Worm (Caenorhabditis elegans): Measurements from ENCODE around the gene Y37D8A.8.
A peak's percentile ranks its signal among the peaks of the same experiment; 100 is the strongest.

Gene Y37D8A.8

ce11 chrIII:12892767-12893166 is 28.0 kb downstream of the Y37D8A.8 start:
- TF ChIP-seq ztf-29 (GFP tag; IDR thresholded peaks at IDR 0.05) (no peak), flt-1 (GFP tag; IDR thresholded peaks at IDR 0.05) (no peak), ref-1 (GFP tag; conservative IDR thresholded peaks at IDR 0.05) (no peak), med-1 (GFP tag; optimal IDR thresholded peaks at IDR 0.05; ENCODE audit: insufficient read depth) (no peak), T22C8.4 (GFP tag; IDR thresholded peaks at IDR 0.05) (no peak), klf-2 (GFP tag; conservative IDR thresholded peaks at IDR 0.05) (no peak), cog-1 (tag; optimal IDR thresholded peaks at IDR 0.05) (no peak), tab-1 (GFP tag; IDR thresholded peaks at IDR 0.05) (no peak), ztf-23 (GFP tag; IDR thresholded peaks at IDR 0.05) (no peak)

DNA sequence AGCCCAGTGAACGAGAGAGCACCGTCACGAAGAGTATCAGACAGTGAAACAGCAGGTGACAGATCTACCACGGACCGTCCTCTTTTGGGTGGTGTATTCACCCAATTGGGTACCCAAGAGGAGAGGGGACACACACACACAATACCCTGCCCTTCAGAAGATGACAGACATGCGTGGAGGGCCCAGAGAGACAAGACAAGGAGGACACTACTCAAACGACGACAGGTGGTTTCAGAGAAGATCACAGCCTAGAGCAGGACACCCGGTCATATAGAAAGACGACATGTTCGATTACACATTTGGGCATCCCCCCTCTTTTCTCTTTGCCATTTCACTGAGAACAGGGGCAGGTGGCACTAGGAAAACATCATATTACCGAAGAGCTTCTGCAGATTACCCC is 29.5 kb downstream of the Y37D8A.8 start:
- TF ChIP-seq flt-1 (GFP tag; IDR thresholded peaks at IDR 0.05) = 0 out of 2 replicates have a peak, but pooled peaks have one; percentile 58
- no peak for TF ChIP-seq med-1 (GFP tag; optimal IDR thresholded peaks at IDR 0.05; ENCODE audit: insufficient read depth)
- TF ChIP-seq tab-1 (GFP tag; IDR thresholded peaks at IDR 0.05) = no peak
- TF ChIP-seq cog-1 (tag; optimal IDR thresholded peaks at IDR 0.05) = peak; percentile 5

- TF ChIP-seq flt-1 (GFP tag; IDR thresholded peaks at IDR 0.05) (no peak), T22C8.4 (GFP tag; IDR thresholded peaks at IDR 0.05) (no peak), klf-2 (GFP tag; conservative IDR thresholded peaks at IDR 0.05) (no peak), med-1 (GFP tag; optimal IDR thresholded peaks at IDR 0.05; ENCODE audit: insufficient read depth) (no peak), tab-1 (GFP tag; IDR thresholded peaks at IDR 0.05) (no peak), ref-1 (GFP tag; conservative IDR thresholded peaks at IDR 0.05) (no peak), ztf-23 (GFP tag; IDR thresholded peaks at IDR 0.05) (no peak), cog-1 (tag; optimal IDR thresholded peaks at IDR 0.05) (no peak)
These were observed 39.3 kb downstream of the Y37D8A.8 start for ce11 chrIII:12904052-12904451.

DNA sequence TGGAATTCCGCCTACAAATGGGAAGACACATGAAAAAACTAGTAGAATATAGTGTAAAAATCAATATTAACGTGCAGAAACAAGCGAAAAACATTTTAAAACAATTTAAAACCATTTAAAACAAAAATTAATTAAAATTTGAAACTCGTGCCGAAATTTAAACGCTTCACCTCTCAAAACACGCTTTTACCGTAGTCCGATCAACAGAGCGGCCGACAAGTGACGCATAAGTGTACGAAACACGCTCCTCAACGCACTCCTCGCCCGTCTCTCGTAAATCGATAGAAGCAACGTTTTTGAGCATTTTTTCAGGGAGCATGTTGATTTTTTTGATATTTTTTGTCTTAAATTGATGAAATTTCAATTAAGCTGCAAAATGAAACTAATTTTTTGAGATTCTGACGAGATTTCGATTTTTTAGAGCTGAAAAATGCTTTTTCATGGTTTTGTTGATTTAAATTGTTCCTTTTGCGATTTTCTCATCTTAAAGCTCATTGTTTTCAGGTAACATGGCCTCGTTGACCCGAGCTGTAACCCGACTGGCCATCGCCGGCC is 40.3 kb downstream of the Y37D8A.8 start, which contains the start of gene cox-5A:
cox-5A (plus strand) TSS at position 505 of the 555 bp plus-strand sequence.
- TF ChIP-seq flt-1 (GFP tag; IDR thresholded peaks at IDR 0.05) (peak; percentile 85), med-1 (GFP tag; optimal IDR thresholded peaks at IDR 0.05; ENCODE audit: insufficient read depth) (no peak), T22C8.4 (GFP tag; IDR thresholded peaks at IDR 0.05) (peak; percentile 82), cog-1 (tag; optimal IDR thresholded peaks at IDR 0.05) (peak; percentile 92), ref-1 (GFP tag; conservative IDR thresholded peaks at IDR 0.05) (no peak), ztf-29 (GFP tag; IDR thresholded peaks at IDR 0.05) (0 out of 2 replicates have a peak, but pooled peaks have one; percentile 37), tab-1 (GFP tag; IDR thresholded peaks at IDR 0.05) (no peak), ztf-23 (GFP tag; IDR thresholded peaks at IDR 0.05) (peak; percentile 86), klf-2 (GFP tag; conservative IDR thresholded peaks at IDR 0.05) (no peak)

DNA sequence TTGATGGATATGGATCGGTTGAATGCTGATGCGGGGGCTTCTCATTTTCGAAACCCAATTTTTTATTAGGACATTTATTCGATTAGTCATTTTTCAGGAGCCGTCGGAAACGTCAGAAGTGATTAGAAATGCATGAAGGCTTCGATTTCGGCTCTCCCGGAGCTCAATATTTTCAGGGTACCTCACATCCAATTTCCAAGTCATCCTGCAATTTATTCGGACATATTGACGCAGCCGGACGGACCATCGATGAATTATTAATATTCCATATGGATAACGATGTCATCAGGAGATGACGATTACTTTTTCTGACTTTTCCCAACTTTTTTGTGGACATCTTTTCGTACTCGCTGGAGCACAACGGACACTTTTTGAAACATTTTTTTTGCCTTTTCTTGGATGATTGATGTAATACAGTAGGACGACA is 41.9 kb downstream of the Y37D8A.8 start:
- no peak for TF ChIP-seq tab-1 (GFP tag; IDR thresholded peaks at IDR 0.05)
- TF ChIP-seq ztf-29 (GFP tag; IDR thresholded peaks at IDR 0.05) = no peak
- no peak for TF ChIP-seq ztf-23 (GFP tag; IDR thresholded peaks at IDR 0.05)

DNA sequence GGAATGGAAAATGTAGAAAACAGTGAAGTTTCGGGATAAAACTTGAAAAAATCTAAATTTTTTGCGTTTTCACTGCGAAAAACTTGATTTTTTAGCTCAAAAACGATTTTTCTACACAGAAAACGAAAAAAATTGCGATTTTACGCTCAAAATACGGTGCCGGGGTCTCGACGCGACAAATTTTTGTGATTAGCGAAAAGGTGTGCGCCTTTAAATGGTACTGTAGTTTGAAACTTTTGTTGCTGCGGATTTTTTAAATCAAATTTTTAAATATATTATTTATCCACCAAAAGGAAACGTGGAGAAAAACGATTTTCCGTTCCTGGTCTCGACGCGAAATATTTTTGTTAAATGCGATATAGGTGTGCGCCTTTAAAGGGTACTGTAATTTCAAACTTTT is 42.5 kb downstream of the Y37D8A.8 start:
- TF ChIP-seq flt-1 (GFP tag; IDR thresholded peaks at IDR 0.05) (no peak), ztf-23 (GFP tag; IDR thresholded peaks at IDR 0.05) (no peak), ztf-29 (GFP tag; IDR thresholded peaks at IDR 0.05) (no peak), klf-2 (GFP tag; conservative IDR thresholded peaks at IDR 0.05) (no peak), med-1 (GFP tag; optimal IDR thresholded peaks at IDR 0.05; ENCODE audit: insufficient read depth) (no peak), cog-1 (tag; optimal IDR thresholded peaks at IDR 0.05) (no peak), tab-1 (GFP tag; IDR thresholded peaks at IDR 0.05) (no peak), ref-1 (GFP tag; conservative IDR thresholded peaks at IDR 0.05) (no peak), T22C8.4 (GFP tag; IDR thresholded peaks at IDR 0.05) (no peak)

- TF ChIP-seq klf-2 (GFP tag; conservative IDR thresholded peaks at IDR 0.05) (no peak), cog-1 (tag; optimal IDR thresholded peaks at IDR 0.05) (no peak), ref-1 (GFP tag; conservative IDR thresholded peaks at IDR 0.05) (no peak), flt-1 (GFP tag; IDR thresholded peaks at IDR 0.05) (no peak), tab-1 (GFP tag; IDR thresholded peaks at IDR 0.05) (no peak), med-1 (GFP tag; optimal IDR thresholded peaks at IDR 0.05; ENCODE audit: insufficient read depth) (no peak), T22C8.4 (GFP tag; IDR thresholded peaks at IDR 0.05) (no peak), ztf-23 (GFP tag; IDR thresholded peaks at IDR 0.05) (no peak), ztf-29 (GFP tag; IDR thresholded peaks at IDR 0.05) (no peak)
These were observed 45.6 kb downstream of the Y37D8A.8 start, which contains the start of gene flp-14 for ce11 chrIII:12910365-12910764. Gene flp-14 (plus strand): TSS chrIII:12910510.

ce11 chrIII:12916459-12916858 is 51.7 kb downstream of the Y37D8A.8 start:
- no peak for TF ChIP-seq med-1 (GFP tag; optimal IDR thresholded peaks at IDR 0.05; ENCODE audit: insufficient read depth)
- no peak for TF ChIP-seq ref-1 (GFP tag; conservative IDR thresholded peaks at IDR 0.05)
- no peak for TF ChIP-seq T22C8.4 (GFP tag; IDR thresholded peaks at IDR 0.05)

All from whole organism, midembryonic.